Worm (Caenorhabditis elegans) whole organism, L3 larva: ENCODE results near the gene B0034.4.

Experiments used
- pha-4 ChIP-seq: fragments of 150-350 bp; optimal IDR thresholded peaks from 2 replicates; lab custom pipeline; 2014; ENCODE audit warnings: missing biosample characterization, missing genetic modification reagents, missing genetic modification characterization
- zag-1 ChIP-seq: fragments of 150-350 bp; optimal IDR thresholded peaks from 2 replicates; lab custom pipeline; 2014; ENCODE audit warnings: missing biosample characterization, missing genetic modification characterization

ce11 chrII:5968037-5968436 lies 1.3 kb downstream of the B0034.4 start, which contains the start of gene B0034.1:
- TF ChIP-seq zag-1 (tag; lab: Kevin White, UChicago) (no peak), pha-4 (tag; lab: Kevin White, UChicago) (no peak)
